Worm (Caenorhabditis elegans) whole organism, L2 larva: ENCODE results near the gene cyp-14A3.

Source experiments
- C34F6.9 ChIP-seq: fragments of 150-350 bp; optimal IDR thresholded peaks from 2 replicates; lab custom pipeline; 2014; ENCODE audit warnings: missing biosample characterization, missing genetic modification characterization
- F13H6.1 ChIP-seq: sonication (generic microtip); optimal IDR thresholded peaks from 2 replicates; lab custom pipeline; 2016; ENCODE audit warnings: missing genetic modification characterization, missing compliant biosample characterization
- Y55F3AM.14 ChIP-seq: fragments of 200-800 bp; sonication (Bioruptor generic); optimal IDR thresholded peaks from 2 replicates; lab custom pipeline; 2018; ENCODE audit warnings: mild to moderate bottlenecking, missing genetic modification characterization, missing compliant biosample characterization
- ZK546.5 ChIP-seq: sonication (generic microtip); optimal IDR thresholded peaks from 2 replicates; lab custom pipeline; 2017; ENCODE audit warnings: missing biosample characterization, missing genetic modification characterization
- alr-1 ChIP-seq: fragments of 150-350 bp; optimal IDR thresholded peaks from 2 replicates; lab custom pipeline; 2014; ENCODE audit warnings: missing biosample characterization, missing genetic modification characterization
- aly-2 ChIP-seq: fragments of 150-350 bp; optimal IDR thresholded peaks from 2 replicates; lab custom pipeline; 2014; ENCODE audit warnings: missing biosample characterization, missing genetic modification characterization
- ama-1 ChIP-seq: fragments of 150-350 bp; optimal IDR thresholded peaks from 2 replicates; lab custom pipeline; 2018; ENCODE audit warnings: inconsistent platforms
- blmp-1 ChIP-seq: sonication (generic microtip); optimal IDR thresholded peaks from 2 replicates; lab custom pipeline; 2017; ENCODE audit warnings: missing genetic modification characterization, mild to moderate bottlenecking, missing compliant biosample characterization, antibody characterized with exemption, moderate library complexity; ENCODE audit not compliant: insufficient read depth
- ceh-82 ChIP-seq: fragments of 150-350 bp; optimal IDR thresholded peaks from 2 replicates; lab custom pipeline; 2014; ENCODE audit warnings: missing biosample characterization, missing genetic modification characterization
- crh-2 ChIP-seq: sonication (generic microtip); optimal IDR thresholded peaks from 2 replicates; lab custom pipeline; 2017; ENCODE audit warnings: missing biosample characterization, missing genetic modification characterization
- dmd-4 ChIP-seq: sonication (generic microtip); optimal IDR thresholded peaks from 2 replicates; lab custom pipeline; 2017; ENCODE audit warnings: missing biosample characterization, missing genetic modification characterization
- egl-27 ChIP-seq: sonication (generic microtip); optimal IDR thresholded peaks from 3 replicates; lab custom pipeline; 2017; ENCODE audit warnings: missing biosample characterization, missing genetic modification reagents, missing genetic modification characterization
- elt-1 ChIP-seq: fragments of 150-350 bp; optimal IDR thresholded peaks from 2 replicates; lab custom pipeline; 2014; ENCODE audit warnings: missing biosample characterization, missing genetic modification characterization
- fos-1 ChIP-seq: fragments of 150-350 bp; optimal IDR thresholded peaks from 2 replicates; lab custom pipeline; 2014; ENCODE audit warnings: missing biosample characterization, missing genetic modification characterization
- gmeb-1 ChIP-seq: fragments of 150-350 bp; optimal IDR thresholded peaks from 2 replicates; lab custom pipeline; 2014; ENCODE audit warnings: missing biosample characterization, missing genetic modification characterization
- lin-11 ChIP-seq: fragments of 150-350 bp; sonication (generic microtip); optimal IDR thresholded peaks from 2 replicates; lab custom pipeline; 2014; ENCODE audit warnings: missing biosample characterization, missing genetic modification characterization, inconsistent platforms, mixed read lengths
- lin-13 ChIP-seq: fragments of 150-350 bp; optimal IDR thresholded peaks from 2 replicates; lab custom pipeline; 2014; ENCODE audit warnings: missing biosample characterization, missing genetic modification reagents, missing genetic modification characterization
- lsy-2 ChIP-seq, 2 experiments: fragments of 150-350 bp in 1 of 2; sonication (generic microtip) in 1 of 2; optimal IDR thresholded peaks; 2 replicates each; lab custom pipeline; 2014 to 2017; ENCODE audit warnings: missing biosample characterization in 2 of 2, missing genetic modification characterization in 2 of 2
- mab-5 ChIP-seq: fragments of 150-350 bp; optimal IDR thresholded peaks from 2 replicates; lab custom pipeline; 2014; ENCODE audit warnings: missing biosample characterization, missing genetic modification characterization
- mbf-1 ChIP-seq: sonication (generic microtip); optimal IDR thresholded peaks from 2 replicates; lab custom pipeline; 2017; ENCODE audit warnings: missing biosample characterization, missing genetic modification characterization
- mdl-1 ChIP-seq, 2 experiments: fragments of 150-350 bp in 1 of 2; sonication (generic microtip) in 1 of 2; optimal IDR thresholded peaks; 2 replicates each; lab custom pipeline; 2017; ENCODE audit warnings: missing biosample characterization in 2 of 2, missing genetic modification characterization in 2 of 2
- nhr-11 ChIP-seq: fragments of 150-350 bp; optimal IDR thresholded peaks from 2 replicates; lab custom pipeline; 2014; ENCODE audit warnings: missing biosample characterization, missing genetic modification characterization
- nhr-12 ChIP-seq: fragments of 150-350 bp; optimal IDR thresholded peaks from 2 replicates; lab custom pipeline; 2014; ENCODE audit warnings: missing biosample characterization, missing genetic modification characterization
- nhr-129 ChIP-seq: fragments of 150-350 bp; optimal IDR thresholded peaks from 2 replicates; lab custom pipeline; 2014; ENCODE audit warnings: missing biosample characterization, missing genetic modification characterization
- nhr-21 ChIP-seq: fragments of 150-350 bp; optimal IDR thresholded peaks from 2 replicates; lab custom pipeline; 2014; ENCODE audit warnings: missing biosample characterization, missing genetic modification characterization
- nhr-23 ChIP-seq: fragments of 150-350 bp; optimal IDR thresholded peaks from 2 replicates; lab custom pipeline; 2014; ENCODE audit warnings: missing biosample characterization, missing genetic modification reagents, missing genetic modification characterization
- nhr-237 ChIP-seq: fragments of 150-350 bp; optimal IDR thresholded peaks from 2 replicates; lab custom pipeline; 2014; ENCODE audit warnings: missing biosample characterization, missing genetic modification characterization
- nhr-25 ChIP-seq: fragments of 150-350 bp; sonication (generic microtip); optimal IDR thresholded peaks from 3 replicates; lab custom pipeline; 2014; ENCODE audit warnings: missing biosample characterization, missing genetic modification characterization
- nhr-6 ChIP-seq: fragments of 150-350 bp; optimal IDR thresholded peaks from 2 replicates; lab custom pipeline; 2014; ENCODE audit warnings: missing biosample characterization, missing genetic modification characterization
- nhr-77 ChIP-seq: fragments of 150-350 bp; optimal IDR thresholded peaks from 2 replicates; lab custom pipeline; 2014; ENCODE audit warnings: missing biosample characterization, missing genetic modification characterization
- peb-1 ChIP-seq: fragments of 150-350 bp; optimal IDR thresholded peaks from 2 replicates; lab custom pipeline; 2014; ENCODE audit warnings: missing biosample characterization, missing genetic modification characterization
- sem-4 ChIP-seq: fragments of 150-350 bp; optimal IDR thresholded peaks from 2 replicates; lab custom pipeline; 2014; ENCODE audit warnings: missing biosample characterization, missing genetic modification reagents, missing genetic modification characterization
- skn-1 ChIP-seq: sonication (generic microtip); optimal IDR thresholded peaks from 2 replicates; lab custom pipeline; 2017; ENCODE audit warnings: missing biosample characterization, missing genetic modification characterization
- sma-3 ChIP-seq: sonication (generic microtip); optimal IDR thresholded peaks from 2 replicates; lab custom pipeline; 2016; ENCODE audit warnings: missing genetic modification reagents, missing genetic modification characterization, missing compliant biosample characterization
- sma-9 ChIP-seq, 2 experiments: fragments of 150-350 bp in 1 of 2; sonication (generic microtip) in 1 of 2; optimal IDR thresholded peaks; 2 replicates each; lab custom pipeline; 2014 to 2016; ENCODE audit warnings: missing genetic modification characterization in 2 of 2, mild to moderate bottlenecking in 1 of 2, missing biosample characterization in 1 of 2, missing compliant biosample characterization in 1 of 2, missing genetic modification reagents in 1 of 2, moderate library complexity in 1 of 2
- snpc-4 ChIP-seq: fragments of 150-350 bp; optimal IDR thresholded peaks from 2 replicates; lab custom pipeline; 2014; ENCODE audit warnings: missing biosample characterization, missing genetic modification characterization
- unc-39 ChIP-seq: fragments of 150-350 bp; optimal IDR thresholded peaks from 2 replicates; lab custom pipeline; 2014; ENCODE audit warnings: missing biosample characterization, missing genetic modification characterization
- unc-55 ChIP-seq: fragments of 150-350 bp; sonication (generic microtip); optimal IDR thresholded peaks from 3 replicates; lab custom pipeline; 2014; ENCODE audit warnings: missing biosample characterization, missing genetic modification reagents, missing genetic modification characterization
- unc-62 ChIP-seq: fragments of 150-350 bp; optimal IDR thresholded peaks from 2 replicates; lab custom pipeline; 2014; ENCODE audit warnings: missing biosample characterization, missing genetic modification reagents, missing genetic modification characterization
- zag-1 ChIP-seq: fragments of 150-350 bp; optimal IDR thresholded peaks from 2 replicates; lab custom pipeline; 2014; ENCODE audit warnings: missing biosample characterization, missing genetic modification characterization

Gene cyp-14A3

DNA sequence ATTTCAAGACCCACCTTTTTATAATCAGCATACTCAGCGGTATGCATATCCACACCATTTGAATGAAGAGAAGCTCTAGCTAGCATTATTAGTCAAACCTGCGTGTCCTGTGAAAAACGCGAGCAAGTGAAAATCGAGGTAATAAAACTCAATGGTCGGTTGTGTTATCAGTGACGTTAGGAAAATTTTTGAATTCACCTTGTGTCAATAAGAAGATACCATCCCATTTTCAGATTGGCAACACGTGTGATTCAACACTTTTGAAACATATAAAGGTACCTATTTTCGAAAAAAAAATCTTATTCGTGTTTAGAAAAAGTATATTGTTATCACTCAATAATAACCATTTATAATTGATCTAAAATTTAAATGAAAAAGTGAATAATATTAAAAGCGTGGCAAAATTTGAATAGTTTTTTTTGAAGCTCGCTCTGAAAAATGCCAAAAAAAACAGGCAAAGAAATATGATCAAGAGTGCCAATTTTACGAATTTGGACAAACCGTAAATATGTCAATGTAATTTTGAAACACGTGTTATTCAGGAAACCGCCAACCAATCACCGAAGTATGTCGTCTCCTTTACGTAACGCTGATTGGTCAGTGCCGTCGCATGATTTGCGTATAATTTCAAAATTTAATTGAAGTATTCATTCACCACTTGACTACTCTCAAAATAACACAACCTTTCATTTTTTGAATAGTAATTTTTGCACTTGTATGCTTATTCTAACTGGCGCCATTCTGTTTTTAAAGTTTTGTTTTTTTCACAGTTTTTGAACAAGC lies 37.8 kb upstream of the cyp-14A3 start, which contains the start of gene F46G10.1:
F46G10.1 (minus strand) TSS at position 115 of the 783 bp plus-strand sequence.
- peak; percentile 49 for TF ChIP-seq sma-9 (GFP tag; optimal IDR thresholded peaks at IDR 0.05; lab: Kevin White, UChicago)
- no peak for TF ChIP-seq sma-9 (tag; optimal IDR thresholded peaks at IDR 0.05; lab: Kevin White, UChicago)
- TF ChIP-seq nhr-6 (tag; lab: Kevin White, UChicago) = no peak
- TF ChIP-seq fos-1 (tag; lab: Kevin White, UChicago) = peak; percentile 86
- no peak for TF ChIP-seq mab-5
- peak; percentile 45 for TF ChIP-seq crh-2 (tag; lab: Kevin White, UChicago)
- TF ChIP-seq ceh-82 (tag; lab: Kevin White, UChicago) = no peak
- no peak for TF ChIP-seq peb-1 (tag; lab: Kevin White, UChicago)
- TF ChIP-seq nhr-12 = no peak
- TF ChIP-seq skn-1 = no peak
- no peak for TF ChIP-seq zag-1 (tag; lab: Kevin White, UChicago)
- no peak for TF ChIP-seq egl-27 (tag; lab: Kevin White, UChicago)

DNA sequence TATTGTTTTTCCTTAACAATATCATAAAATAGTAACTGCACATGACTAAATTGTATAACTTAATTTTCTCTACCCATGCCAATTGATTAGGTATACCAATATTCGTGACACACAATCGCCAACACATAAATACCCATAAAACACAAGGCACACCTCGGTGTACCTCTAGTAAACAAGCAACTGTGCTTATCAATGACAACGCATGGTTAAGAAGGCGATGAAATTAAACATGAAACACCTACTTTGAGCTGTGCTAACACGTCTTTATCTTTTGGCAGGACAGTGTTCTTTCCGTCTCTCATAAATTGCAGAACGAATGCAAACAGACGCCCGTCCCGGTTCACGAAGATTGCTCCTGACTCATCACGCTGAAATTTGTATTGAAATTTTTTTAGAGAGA lies 36.8 kb upstream of the cyp-14A3 start:
- no peak for TF ChIP-seq egl-27 (tag; lab: Kevin White, UChicago)
- peak in 1 of 2 experiments; percentile 1 for TF ChIP-seq lsy-2 (tag; optimal IDR thresholded peaks at IDR 0.05; lab: Kevin White, UChicago)
- TF ChIP-seq fos-1 (tag; lab: Kevin White, UChicago) = peak; percentile 96
- TF ChIP-seq peb-1 (tag; lab: Kevin White, UChicago) = no peak
- TF ChIP-seq crh-2 (tag; lab: Kevin White, UChicago) = peak; percentile 83
- TF ChIP-seq ZK546.5 (tag; lab: Kevin White, UChicago) = no peak
- TF ChIP-seq lin-11 (tag; lab: Kevin White, UChicago) = no peak
- no peak for TF ChIP-seq C34F6.9 (tag; lab: Kevin White, UChicago)
- TF ChIP-seq snpc-4 (tag; lab: Kevin White, UChicago) = no peak
- TF ChIP-seq ama-1 = no peak
- no peak for TF ChIP-seq elt-1 (tag; lab: Kevin White, UChicago)
- peak; percentile 14 for TF ChIP-seq nhr-129 (tag; lab: Kevin White, UChicago)
- TF ChIP-seq nhr-11 = no peak
- TF ChIP-seq nhr-21 (tag; lab: Kevin White, UChicago) = no peak
- no peak for TF ChIP-seq dmd-4 (tag; lab: Kevin White, UChicago)
- no peak for TF ChIP-seq unc-62 (GFP tag; lab: Kevin White, UChicago)
- TF ChIP-seq sma-9 (GFP tag; optimal IDR thresholded peaks at IDR 0.05; lab: Kevin White, UChicago) = peak; percentile 73
- TF ChIP-seq sma-9 (tag; optimal IDR thresholded peaks at IDR 0.05; lab: Kevin White, UChicago) = no peak
- no peak for TF ChIP-seq unc-39 (tag; lab: Kevin White, UChicago)
- no peak for TF ChIP-seq nhr-25 (tag; lab: Kevin White, UChicago)
- TF ChIP-seq gmeb-1 (tag; lab: Kevin White, UChicago) = peak; percentile 53
- no peak for TF ChIP-seq alr-1
- no peak for TF ChIP-seq ceh-82 (tag; lab: Kevin White, UChicago)
- TF ChIP-seq nhr-77 = no peak
- no peak for TF ChIP-seq nhr-237 (tag; lab: Kevin White, UChicago)
- peak; percentile 11 for TF ChIP-seq sma-3 (GFP tag; lab: Kevin White, UChicago)
- TF ChIP-seq lin-13 (GFP tag; lab: Kevin White, UChicago) = no peak
- TF ChIP-seq unc-55 = no peak
- TF ChIP-seq F13H6.1 (tag; lab: Kevin White, UChicago) = peak; percentile 21
- TF ChIP-seq nhr-23 (tag; lab: Kevin White, UChicago) = no peak
- no peak for TF ChIP-seq blmp-1
- TF ChIP-seq mab-5 = no peak
- no peak for TF ChIP-seq sem-4 (tag; lab: Kevin White, UChicago)
- no peak for TF ChIP-seq mbf-1
- TF ChIP-seq aly-2 (tag; lab: Kevin White, UChicago) = no peak
- TF ChIP-seq nhr-6 (tag; lab: Kevin White, UChicago) = no peak
- TF ChIP-seq mdl-1 (tag; optimal IDR thresholded peaks at IDR 0.05; lab: Kevin White, UChicago) = no peak
- TF ChIP-seq Y55F3AM.14 (GFP tag; lab: Kevin White, UChicago) = no peak
- no peak for TF ChIP-seq skn-1
